Fruit fly (Drosophila melanogaster): ENCODE measurements around the gene CaMKII.

DNA sequence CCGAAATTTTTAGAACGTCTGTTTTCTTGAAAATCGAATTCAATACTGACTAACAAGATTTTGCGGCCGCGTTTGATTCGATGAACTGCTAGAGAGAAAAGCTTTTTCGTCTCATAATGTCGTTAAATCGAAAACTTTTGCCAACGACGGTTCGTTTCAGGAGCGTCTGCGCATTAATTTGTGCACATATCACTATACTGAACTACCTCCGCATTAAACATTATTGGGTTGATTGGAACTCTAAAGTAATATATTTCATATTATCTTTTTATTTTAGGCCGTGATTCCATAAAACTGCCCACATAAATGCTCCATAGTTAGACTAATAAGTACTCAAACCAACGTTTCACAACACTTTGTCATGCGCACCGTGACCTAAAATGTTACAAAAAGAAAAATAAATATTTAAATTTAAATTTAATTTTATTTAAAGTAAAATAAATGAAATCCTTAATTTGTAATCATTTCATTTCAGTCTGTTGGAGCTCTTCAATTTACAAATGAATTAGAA, at the start of gene CaMKII:
- TF ChIP-seq h (optimal IDR thresholded peaks at IDR 0.05): no peak
- TF ChIP-seq Myc (optimal IDR thresholded peaks at IDR 0.05): no peak

Data from Kc167 (cell line).